Worm (Caenorhabditis elegans): ENCODE data around the gene fbxb-59.

Gene fbxb-59

DNA sequence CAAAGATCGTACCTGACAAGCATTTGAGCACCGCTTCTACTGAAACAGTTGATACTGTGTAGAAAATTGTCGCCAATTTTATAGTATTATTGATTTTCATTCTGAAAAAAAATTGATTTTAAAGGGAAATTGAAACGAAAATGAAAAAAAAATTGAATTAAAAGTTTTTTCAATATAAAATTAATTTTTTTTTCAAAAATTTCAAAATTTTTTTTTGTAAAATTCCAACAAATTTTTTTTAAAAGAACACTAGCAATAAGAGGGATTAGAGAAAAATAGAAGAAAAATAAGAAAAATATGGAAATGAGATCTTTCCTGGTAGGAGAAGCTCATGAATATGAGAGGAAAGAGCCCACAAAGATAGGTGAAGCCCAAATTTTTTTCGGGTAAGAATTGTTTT is 9.2 kb upstream of the fbxb-59 start, which contains the start of gene Y113G7B.11:
Y113G7B.11 (minus strand) TSS at position 101 of the 400 bp plus-strand sequence.
- no peak for TF ChIP-seq klf-2 (GFP tag; conservative IDR thresholded peaks at IDR 0.05)
- TF ChIP-seq ref-1 (GFP tag; conservative IDR thresholded peaks at IDR 0.05), result no peak
- TF ChIP-seq flt-1 (GFP tag; IDR thresholded peaks at IDR 0.05), result no peak
- TF ChIP-seq ztf-23 (GFP tag; IDR thresholded peaks at IDR 0.05), result no peak
- TF ChIP-seq ztf-29 (GFP tag; IDR thresholded peaks at IDR 0.05), result no peak
- no peak for TF ChIP-seq T22C8.4 (GFP tag; IDR thresholded peaks at IDR 0.05)
- no peak for TF ChIP-seq med-1 (GFP tag; optimal IDR thresholded peaks at IDR 0.05; ENCODE audit: insufficient read depth)
- TF ChIP-seq cog-1 (tag; optimal IDR thresholded peaks at IDR 0.05), result no peak
- TF ChIP-seq tab-1 (GFP tag; IDR thresholded peaks at IDR 0.05), result no peak

DNA sequence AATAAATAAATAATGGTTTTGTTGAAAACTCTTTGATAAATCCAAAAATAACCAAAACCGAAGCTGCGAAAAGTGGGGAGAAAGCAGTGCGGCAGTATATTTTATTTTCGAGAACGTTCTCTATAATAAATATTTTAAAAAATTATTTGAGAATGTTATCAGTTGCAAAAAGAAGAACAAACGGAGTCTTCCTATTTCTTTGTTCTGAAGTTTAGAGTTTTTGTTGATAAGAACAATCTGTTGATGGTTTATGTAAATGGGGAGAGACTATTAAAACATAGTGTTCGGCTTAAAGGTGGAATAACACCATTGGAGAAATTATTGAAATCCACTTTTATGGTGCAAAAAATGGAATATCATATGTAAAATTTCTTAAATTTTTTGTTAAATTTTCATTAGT is 7.1 kb upstream of the fbxb-59 start:
- no peak for TF ChIP-seq ztf-29 (GFP tag; IDR thresholded peaks at IDR 0.05)
- TF ChIP-seq med-1 (GFP tag; optimal IDR thresholded peaks at IDR 0.05; ENCODE audit: insufficient read depth), result no peak
- TF ChIP-seq flt-1 (GFP tag; IDR thresholded peaks at IDR 0.05), result no peak
- TF ChIP-seq tab-1 (GFP tag; IDR thresholded peaks at IDR 0.05), result no peak
- TF ChIP-seq ref-1 (GFP tag; conservative IDR thresholded peaks at IDR 0.05), result no peak
- TF ChIP-seq ztf-23 (GFP tag; IDR thresholded peaks at IDR 0.05), result no peak
- no peak for TF ChIP-seq T22C8.4 (GFP tag; IDR thresholded peaks at IDR 0.05)
- TF ChIP-seq cog-1 (tag; optimal IDR thresholded peaks at IDR 0.05), result no peak
- no peak for TF ChIP-seq klf-2 (GFP tag; conservative IDR thresholded peaks at IDR 0.05)

DNA sequence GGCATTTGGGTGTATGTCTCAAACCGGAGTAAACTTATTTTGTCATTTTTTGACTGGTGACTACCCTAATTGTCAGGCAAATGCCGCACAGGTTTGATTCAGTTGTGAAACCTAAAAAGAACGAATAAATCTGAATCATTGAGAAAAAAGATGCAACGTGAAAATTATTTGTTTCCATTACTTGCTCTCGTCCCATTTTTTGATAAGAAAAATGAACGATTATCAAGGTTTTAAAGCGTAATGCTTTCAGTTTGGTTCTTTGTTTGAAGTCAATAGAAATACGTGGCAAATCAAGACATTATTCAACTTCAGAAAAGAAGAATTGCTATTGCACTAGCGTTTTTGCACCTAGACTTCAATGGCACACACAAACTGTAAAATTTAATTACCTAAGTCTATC is 6.6 kb upstream of the fbxb-59 start, which contains the start of gene Y113G7B.12:
Y113G7B.12 (minus strand) TSS at position 101 of the 400 bp plus-strand sequence.
- TF ChIP-seq cog-1 (tag; optimal IDR thresholded peaks at IDR 0.05), result no peak
- TF ChIP-seq ztf-23 (GFP tag; IDR thresholded peaks at IDR 0.05), result no peak
- TF ChIP-seq klf-2 (GFP tag; conservative IDR thresholded peaks at IDR 0.05), result no peak
- no peak for TF ChIP-seq tab-1 (GFP tag; IDR thresholded peaks at IDR 0.05)
- no peak for TF ChIP-seq T22C8.4 (GFP tag; IDR thresholded peaks at IDR 0.05)
- no peak for TF ChIP-seq med-1 (GFP tag; optimal IDR thresholded peaks at IDR 0.05; ENCODE audit: insufficient read depth)

DNA sequence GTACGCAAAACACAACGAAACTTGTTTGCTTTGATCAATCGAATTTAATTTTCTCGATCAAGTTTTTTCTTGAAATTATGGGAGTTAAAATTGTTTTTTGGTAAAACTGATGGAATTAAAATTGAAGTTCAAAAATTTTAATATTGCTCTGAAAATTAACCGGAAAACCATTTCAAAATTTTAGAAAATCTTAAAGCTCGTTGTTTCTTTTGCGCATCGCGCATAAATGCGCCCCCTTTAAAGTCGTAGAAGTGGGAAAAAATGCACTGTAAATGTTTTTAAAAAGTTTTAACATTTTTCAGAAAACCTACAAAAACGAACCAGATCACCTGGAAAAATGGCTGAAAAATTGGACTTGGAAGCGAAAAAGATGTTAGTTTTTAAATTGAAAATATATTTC is 2.9 kb downstream of the fbxb-59 start, which contains the start of gene fbxa-113:
fbxa-113 (plus strand) TSS at position 301 of the 400 bp plus-strand sequence.
- TF ChIP-seq ztf-23 (GFP tag; IDR thresholded peaks at IDR 0.05), result no peak
- no peak for TF ChIP-seq klf-2 (GFP tag; conservative IDR thresholded peaks at IDR 0.05)
- TF ChIP-seq ref-1 (GFP tag; conservative IDR thresholded peaks at IDR 0.05), result no peak
- TF ChIP-seq med-1 (GFP tag; optimal IDR thresholded peaks at IDR 0.05; ENCODE audit: insufficient read depth), result no peak
- TF ChIP-seq flt-1 (GFP tag; IDR thresholded peaks at IDR 0.05), result no peak
- TF ChIP-seq cog-1 (tag; optimal IDR thresholded peaks at IDR 0.05), result no peak
- no peak for TF ChIP-seq ztf-29 (GFP tag; IDR thresholded peaks at IDR 0.05)
- TF ChIP-seq tab-1 (GFP tag; IDR thresholded peaks at IDR 0.05), result no peak

DNA sequence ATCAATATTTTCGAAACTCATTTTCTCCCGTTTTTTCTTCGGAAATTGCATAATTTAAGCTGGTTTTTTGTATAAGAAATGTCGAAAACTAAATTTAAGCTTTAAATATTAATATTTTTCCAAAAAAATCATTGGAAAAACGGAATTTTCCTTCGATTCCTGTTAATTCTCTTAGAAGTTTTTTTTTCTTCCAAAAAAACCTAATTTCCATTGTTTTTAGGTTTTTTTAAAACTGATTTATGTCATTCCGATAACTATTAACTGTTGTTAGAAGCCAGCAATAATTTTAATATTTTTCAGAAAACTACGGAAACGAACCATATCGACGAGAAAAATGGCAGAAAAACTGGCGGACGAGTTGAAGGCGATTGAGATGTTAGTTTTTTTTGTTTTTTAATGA is 4.7 kb downstream of the fbxb-59 start, which contains the start of gene fbxa-114:
fbxa-114 (plus strand) TSS at position 301 of the 400 bp plus-strand sequence.
- TF ChIP-seq med-1 (GFP tag; optimal IDR thresholded peaks at IDR 0.05; ENCODE audit: insufficient read depth) (no peak), flt-1 (GFP tag; IDR thresholded peaks at IDR 0.05) (no peak), cog-1 (tag; optimal IDR thresholded peaks at IDR 0.05) (no peak)

DNA sequence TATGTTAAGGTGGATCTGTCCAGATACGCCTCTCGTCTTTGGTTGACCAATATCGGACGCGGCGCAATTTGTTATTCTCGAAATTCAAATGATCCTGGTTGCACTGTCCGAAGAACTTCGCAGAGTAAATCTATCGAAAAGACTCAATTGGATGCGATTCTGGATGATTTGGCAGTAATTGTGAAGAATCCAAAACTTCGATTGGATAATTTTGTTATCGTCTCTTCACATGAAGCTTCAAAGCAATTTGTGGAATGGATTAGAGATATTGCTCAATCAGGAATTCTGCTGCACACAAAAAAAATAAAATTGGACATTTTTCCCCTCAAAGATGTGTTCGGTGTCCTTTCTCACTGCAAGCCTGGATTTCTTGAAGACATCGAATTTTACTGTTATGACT is 6.3 kb downstream of the fbxb-59 start:
- TF ChIP-seq flt-1 (GFP tag; IDR thresholded peaks at IDR 0.05) (no peak), T22C8.4 (GFP tag; IDR thresholded peaks at IDR 0.05) (no peak), ztf-23 (GFP tag; IDR thresholded peaks at IDR 0.05) (no peak), ztf-29 (GFP tag; IDR thresholded peaks at IDR 0.05) (no peak), ref-1 (GFP tag; conservative IDR thresholded peaks at IDR 0.05) (no peak), tab-1 (GFP tag; IDR thresholded peaks at IDR 0.05) (no peak), med-1 (GFP tag; optimal IDR thresholded peaks at IDR 0.05; ENCODE audit: insufficient read depth) (no peak), cog-1 (tag; optimal IDR thresholded peaks at IDR 0.05) (no peak), klf-2 (GFP tag; conservative IDR thresholded peaks at IDR 0.05) (no peak)

DNA sequence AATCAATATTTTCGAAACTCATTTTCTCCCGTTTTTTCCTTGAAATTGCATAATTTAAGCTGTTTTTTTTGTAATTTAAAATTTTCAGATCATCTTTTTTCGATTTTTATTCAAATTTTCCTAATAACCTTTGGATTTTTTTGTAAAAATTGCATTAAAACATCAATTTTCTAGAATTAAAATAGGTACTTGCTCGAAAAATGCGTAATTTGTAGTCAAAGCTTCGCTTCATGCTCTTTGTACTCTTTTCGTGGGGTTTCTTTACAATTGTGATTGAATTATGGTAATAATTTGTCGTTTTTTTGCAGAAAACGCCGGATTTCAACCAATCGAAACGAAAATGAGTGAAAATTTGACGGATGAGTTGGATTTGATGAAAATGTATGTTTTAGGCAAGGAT is 7.0 kb downstream of the fbxb-59 start, which contains the start of gene fog-2:
fog-2 (plus strand) TSS at position 301 of the 400 bp plus-strand sequence.
- TF ChIP-seq ref-1 (GFP tag; conservative IDR thresholded peaks at IDR 0.05) (no peak), ztf-29 (GFP tag; IDR thresholded peaks at IDR 0.05) (no peak), med-1 (GFP tag; optimal IDR thresholded peaks at IDR 0.05; ENCODE audit: insufficient read depth) (no peak), cog-1 (tag; optimal IDR thresholded peaks at IDR 0.05) (no peak), klf-2 (GFP tag; conservative IDR thresholded peaks at IDR 0.05) (no peak), T22C8.4 (GFP tag; IDR thresholded peaks at IDR 0.05) (no peak), flt-1 (GFP tag; IDR thresholded peaks at IDR 0.05) (no peak), ztf-23 (GFP tag; IDR thresholded peaks at IDR 0.05) (no peak), tab-1 (GFP tag; IDR thresholded peaks at IDR 0.05) (no peak)

DNA sequence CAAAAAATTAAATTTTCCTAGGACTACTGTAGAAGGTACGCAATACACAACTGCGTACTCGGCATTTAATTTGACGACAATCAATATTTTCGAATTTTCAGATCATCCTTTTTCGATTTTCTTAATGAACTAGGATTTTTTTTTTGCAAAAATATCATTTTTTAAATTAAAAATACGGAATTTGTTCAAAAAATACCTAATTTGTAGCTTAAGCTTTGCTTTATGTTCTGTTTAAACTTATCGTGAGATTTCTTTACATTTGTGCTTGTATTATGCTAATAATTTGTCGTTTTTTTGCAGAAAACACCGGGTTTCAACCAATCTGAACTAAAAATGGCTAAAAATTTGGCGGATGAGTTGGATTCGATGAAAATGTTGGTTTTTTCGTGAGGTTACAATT is 9.3 kb downstream of the fbxb-59 start, which contains the start of gene ftr-1:
ftr-1 (plus strand) TSS at position 301 of the 400 bp plus-strand sequence.
- TF ChIP-seq ztf-29 (GFP tag; IDR thresholded peaks at IDR 0.05) (no peak), ref-1 (GFP tag; conservative IDR thresholded peaks at IDR 0.05) (no peak)

DNA sequence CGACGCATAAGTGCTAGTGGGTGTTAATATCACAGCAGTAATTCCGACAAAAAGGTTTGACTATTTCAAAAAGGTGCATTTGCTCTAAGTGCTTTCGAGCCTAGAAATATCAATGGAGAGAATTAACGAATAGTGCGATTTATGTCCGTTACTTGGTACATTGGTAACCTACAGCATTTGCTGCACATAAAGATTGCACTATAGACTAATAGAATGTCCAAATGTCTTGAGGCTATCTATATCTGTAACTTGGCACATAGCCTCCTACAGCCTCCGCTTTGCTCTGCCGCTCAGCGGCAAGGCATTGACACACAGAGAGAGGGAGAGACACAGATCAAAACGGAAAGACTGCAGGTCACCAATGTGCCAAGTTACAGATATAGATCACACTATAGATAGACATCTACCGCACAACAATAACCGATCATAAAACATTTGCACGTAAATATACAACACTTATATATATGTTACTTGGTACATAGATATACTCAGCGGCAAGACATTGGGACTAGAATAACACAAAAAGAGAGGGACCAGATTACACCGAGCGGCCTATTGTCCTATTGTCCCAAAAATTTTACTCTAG is 10.4 kb downstream of the fbxb-59 start, which contains the start of the genes srh-217 and Y113G7B.28:
srh-217 (minus strand) TSS at position 101 of the 586 bp plus-strand sequence.
Y113G7B.28 (plus strand) TSS at position 536 of the 586 bp plus-strand sequence.
- TF ChIP-seq ref-1 (GFP tag; conservative IDR thresholded peaks at IDR 0.05), result no peak
- TF ChIP-seq ztf-29 (GFP tag; IDR thresholded peaks at IDR 0.05), result no peak
- TF ChIP-seq T22C8.4 (GFP tag; IDR thresholded peaks at IDR 0.05), result no peak
- TF ChIP-seq cog-1 (tag; optimal IDR thresholded peaks at IDR 0.05), result no peak
- no peak for TF ChIP-seq flt-1 (GFP tag; IDR thresholded peaks at IDR 0.05)
- TF ChIP-seq ztf-23 (GFP tag; IDR thresholded peaks at IDR 0.05), result no peak
- no peak for TF ChIP-seq tab-1 (GFP tag; IDR thresholded peaks at IDR 0.05)
- TF ChIP-seq klf-2 (GFP tag; conservative IDR thresholded peaks at IDR 0.05), result no peak
- TF ChIP-seq med-1 (GFP tag; optimal IDR thresholded peaks at IDR 0.05; ENCODE audit: insufficient read depth), result no peak
